Worm (Caenorhabditis elegans): ENCODE results near the gene acox-1.6.

ce11 chrX:15784570-15784969, 53.8 kb downstream of the acox-1.6 start, which contains the start of gene Y7A5A.3:
- no peak for TF ChIP-seq W03F9.2 (tag; optimal IDR thresholded peaks at IDR 0.05)
- no peak for TF ChIP-seq him-1 (tag; optimal IDR thresholded peaks at IDR 0.05)
- TF ChIP-seq dao-5 (tag; optimal IDR thresholded peaks at IDR 0.05) = no peak
